Worm (Caenorhabditis elegans) whole organism, early embryonic: ENCODE data around the gene kin-16.

Experiments
- B0310.2 ChIP-seq: sonication (generic microtip); optimal IDR thresholded peaks from 2 replicates; lab custom pipeline; 2016; ENCODE audit warnings: mild to moderate bottlenecking, missing genetic modification characterization, missing compliant biosample characterization
- F13C5.2 ChIP-seq: sonication (generic microtip); optimal IDR thresholded peaks from 2 replicates; lab custom pipeline; 2017; ENCODE audit warnings: mild to moderate bottlenecking, missing genetic modification characterization, inconsistent platforms, missing compliant biosample characterization
- ama-1 ChIP-seq: fragments of 150-350 bp; optimal IDR thresholded peaks from 2 replicates; lab custom pipeline; 2014
- ceh-36 ChIP-seq: sonication (generic microtip); optimal IDR thresholded peaks from 2 replicates; lab custom pipeline; 2016; ENCODE audit warnings: missing genetic modification characterization, inconsistent platforms, missing compliant biosample characterization
- flt-1 ChIP-seq: fragments of 200-800 bp; sonication (Bioruptor generic); IDR thresholded peaks from 2 replicates; pipeline ENCODE4 v1.3.6; 2022; ENCODE audit warnings: missing genetic modification characterization, missing compliant biosample characterization
- hmbx-1 ChIP-seq: sonication (generic microtip); optimal IDR thresholded peaks from 2 replicates; lab custom pipeline; 2016; ENCODE audit warnings: mild to moderate bottlenecking, missing genetic modification characterization, missing compliant biosample characterization
- hmg-4 ChIP-seq: fragments of 200-800 bp; sonication (Bioruptor generic); optimal IDR thresholded peaks from 2 replicates; lab custom pipeline; 2018; ENCODE audit warnings: mild to moderate bottlenecking, missing genetic modification characterization, missing compliant biosample characterization
- hnd-1 ChIP-seq: sonication (generic microtip); optimal IDR thresholded peaks from 2 replicates; lab custom pipeline; 2016; ENCODE audit warnings: missing genetic modification characterization, missing compliant biosample characterization
- scrt-1 ChIP-seq: fragments of 200-800 bp; sonication (Bioruptor generic); IDR thresholded peaks from 2 replicates; pipeline ENCODE4 v1.3.6; 2022; ENCODE audit warnings: missing genetic modification characterization, missing compliant biosample characterization
- tbx-11 ChIP-seq: fragments of 200-800 bp; sonication (Bioruptor generic); IDR thresholded peaks from 2 replicates; pipeline ENCODE4 v1.3.6; 2022; ENCODE audit warnings: missing genetic modification characterization, missing compliant biosample characterization
- tbx-37 ChIP-seq: fragments of 200-800 bp; sonication (Bioruptor generic); conservative IDR thresholded peaks from 2 replicates; pipeline ENCODE4 v1.3.6; 2022; ENCODE audit warnings: missing genetic modification reagents, missing genetic modification characterization, missing compliant biosample characterization

DNA sequence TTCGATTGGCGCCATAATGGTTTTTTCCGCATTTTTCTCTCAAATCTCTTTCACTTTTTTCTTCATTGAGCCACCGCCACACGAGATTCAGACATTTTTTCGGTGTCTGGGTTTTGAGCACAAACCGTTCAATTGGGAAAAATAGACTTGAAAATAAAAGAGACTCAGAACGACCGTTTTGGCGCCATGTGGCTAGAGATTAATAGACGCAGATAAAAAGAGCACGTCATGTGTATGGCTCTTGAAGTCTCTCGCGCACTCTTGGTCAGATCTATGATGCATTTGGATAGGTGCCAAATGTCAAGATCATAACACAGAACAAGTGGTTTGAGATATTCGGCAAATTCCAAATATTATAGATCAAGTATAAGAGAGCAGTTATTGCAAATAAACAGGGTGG, 45.5 kb upstream of the kin-16 start:
- TF ChIP-seq hmg-4 (GFP tag; lab: Kevin White, UChicago) = no peak
- TF ChIP-seq hnd-1 = no peak
- TF ChIP-seq F13C5.2 = no peak
- TF ChIP-seq flt-1 (GFP tag; lab: Robert Waterston, UW) = no peak
- no peak for TF ChIP-seq ama-1 (lab: Kevin White, UChicago)
- TF ChIP-seq scrt-1 = no peak
- TF ChIP-seq B0310.2 = no peak
- TF ChIP-seq hmbx-1 (tag; lab: Kevin White, UChicago) = no peak
- TF ChIP-seq ceh-36 (tag; lab: Kevin White, UChicago) = no peak
- no peak for TF ChIP-seq tbx-11 (GFP tag; lab: Robert Waterston, UW)
- TF ChIP-seq tbx-37 (GFP tag; lab: Robert Waterston, UW) = no peak
